Fruit fly (Drosophila melanogaster) whole organism, embryonic: ENCODE data around the gene veli.

Experiments
- Antp ChIP-seq: fragments of 200-800 bp; sonication (Bioruptor generic); optimal IDR thresholded peaks from 3 replicates; lab custom pipeline; 2016; ENCODE audit warnings: missing biosample characterization, missing genetic modification characterization
- BEAF-32 ChIP-seq: fragments of 200-800 bp; sonication (Bioruptor generic); optimal IDR thresholded peaks from 3 replicates; lab custom pipeline; 2017; ENCODE audit warnings: missing biosample characterization, missing genetic modification characterization, mild to moderate bottlenecking, moderate library complexity, missing genetic modification reagents
- CG10565 ChIP-seq: fragments of 200-800 bp; sonication (Bioruptor generic); optimal IDR thresholded peaks from 3 replicates; lab custom pipeline; 2016; ENCODE audit warnings: missing biosample characterization, mild to moderate bottlenecking, missing genetic modification characterization
- CG11696 ChIP-seq: fragments of 200-800 bp; sonication (Bioruptor generic); IDR thresholded peaks from 2 replicates; pipeline ENCODE4 v1.3.6; 2022; ENCODE audit warnings: missing biosample characterization, missing genetic modification characterization
- CG12942 ChIP-seq: fragments of 200-800 bp; sonication (Bioruptor generic); optimal IDR thresholded peaks from 3 replicates; lab custom pipeline; 2016; ENCODE audit warnings: missing biosample characterization, missing genetic modification characterization
- CG14441 ChIP-seq: fragments of 200-800 bp; sonication (Bioruptor generic); IDR thresholded peaks from 2 replicates; pipeline ENCODE4 v1.3.6; 2022; ENCODE audit warnings: missing biosample characterization, missing genetic modification characterization
- CG15514 ChIP-seq: fragments of 200-800 bp; sonication (Bioruptor generic); optimal IDR thresholded peaks from 3 replicates; lab custom pipeline; 2017; ENCODE audit warnings: missing biosample characterization, missing genetic modification characterization, mild to moderate bottlenecking, moderate library complexity, missing genetic modification reagents
- CG16863 ChIP-seq: fragments of 200-800 bp; sonication (Bioruptor generic); optimal IDR thresholded peaks from 3 replicates; lab custom pipeline; 2016; ENCODE audit warnings: missing biosample characterization, missing genetic modification characterization
- CG17829 ChIP-seq: fragments of 200-800 bp; optimal IDR thresholded peaks from 2 replicates; lab custom pipeline; 2019; ENCODE audit warnings: missing biosample characterization, mild to moderate bottlenecking, missing genetic modification characterization, moderate library complexity
- CG2116 ChIP-seq: fragments of 200-800 bp; sonication (Bioruptor generic); optimal IDR thresholded peaks from 3 replicates; lab custom pipeline; 2018; ENCODE audit warnings: missing biosample characterization, mild to moderate bottlenecking, missing genetic modification characterization
- CG33557 ChIP-seq: fragments of 200-800 bp; sonication (Bioruptor generic); optimal IDR thresholded peaks from 2 replicates; lab custom pipeline; 2019; ENCODE audit warnings: missing biosample characterization, mild to moderate bottlenecking, missing genetic modification characterization, moderate library complexity
- CG4854 ChIP-seq: fragments of 200-800 bp; sonication (Bioruptor generic); optimal IDR thresholded peaks from 2 replicates; lab custom pipeline; 2016; ENCODE audit warnings: missing biosample characterization, missing genetic modification characterization, inconsistent platforms
- CG7357 ChIP-seq: fragments of 200-800 bp; sonication (Bioruptor generic); IDR thresholded peaks from 3 replicates; pipeline ENCODE4 v1.3.6; 2022; ENCODE audit warnings: missing biosample characterization, missing genetic modification characterization
- CG8478 ChIP-seq: fragments of >200 bp; optimal IDR thresholded peaks from 2 replicates; lab custom pipeline; 2018
- CG9932 ChIP-seq: fragments of 200-800 bp; sonication (Bioruptor generic); IDR thresholded peaks from 2 replicates; pipeline ENCODE4 v1.3.6; 2022; ENCODE audit warnings: missing biosample characterization, missing genetic modification characterization
- Dll ChIP-seq: fragments of 200-800 bp; sonication (Bioruptor generic); IDR thresholded peaks from 4 replicates; pipeline ENCODE4 v1.3.6; 2022; ENCODE audit warnings: missing biosample characterization, missing genetic modification characterization; ENCODE audit not compliant: partially characterized antibody
- E2f2 ChIP-seq: fragments of 200-800 bp; sonication (Bioruptor generic); IDR thresholded peaks from 2 replicates; pipeline ENCODE4 v1.3.6; 2022; ENCODE audit warnings: missing biosample characterization, missing genetic modification characterization
- ERR ChIP-seq: fragments of 200-800 bp; sonication (Bioruptor generic); optimal IDR thresholded peaks from 2 replicates; lab custom pipeline; 2016; ENCODE audit warnings: missing biosample characterization, missing genetic modification characterization
- Fer1 ChIP-seq: fragments of 200-800 bp; sonication (Bioruptor generic); optimal IDR thresholded peaks from 2 replicates; lab custom pipeline; 2017; ENCODE audit warnings: missing biosample characterization, mild to moderate bottlenecking, missing genetic modification characterization
- H15 ChIP-seq: fragments of 200-800 bp; sonication (Bioruptor generic); IDR thresholded peaks from 3 replicates; pipeline ENCODE4 v1.3.6; 2022; ENCODE audit warnings: missing biosample characterization, missing genetic modification characterization
- H2.0 ChIP-seq: fragments of 200-800 bp; sonication (Bioruptor generic); IDR thresholded peaks from 2 replicates; pipeline ENCODE4 v1.3.6; 2022; ENCODE audit warnings: missing biosample characterization, missing genetic modification characterization
- Lim3 ChIP-seq: fragments of 200-800 bp; sonication (Bioruptor generic); IDR thresholded peaks from 2 replicates; pipeline ENCODE4 v1.3.6; 2022; ENCODE audit warnings: missing biosample characterization, missing genetic modification characterization
- Med ChIP-seq: fragments of 200-800 bp; sonication (Bioruptor generic); peaks from one replicate; lab custom pipeline; 2016; ENCODE audit warnings: missing biosample characterization, missing genetic modification characterization, mild to moderate bottlenecking, inconsistent platforms, moderate library complexity
- Myb ChIP-seq: fragments of 200-800 bp; sonication (Bioruptor generic); optimal IDR thresholded peaks from 2 replicates; lab custom pipeline; 2016; ENCODE audit warnings: missing biosample characterization, missing genetic modification characterization
- NFAT ChIP-seq: fragments of 200-800 bp; sonication (Bioruptor generic); IDR thresholded peaks from 2 replicates; pipeline ENCODE4 v1.3.6; 2022; ENCODE audit warnings: missing biosample characterization, missing genetic modification characterization
- Opbp ChIP-seq: fragments of 200-800 bp; sonication (Bioruptor generic); IDR thresholded peaks from 3 replicates; pipeline ENCODE4 v1.3.6; 2022; ENCODE audit warnings: missing biosample characterization, missing genetic modification characterization; ENCODE audit not compliant: partially characterized antibody
- Pdp1 ChIP-seq, 2 experiments: fragments of 200-800 bp; sonication (Bioruptor generic); optimal IDR thresholded peaks; 3 replicates each; lab custom pipeline; 2016; ENCODE audit warnings: missing biosample characterization in 2 of 2, missing genetic modification characterization in 2 of 2, mild to moderate bottlenecking in 1 of 2, moderate library complexity in 1 of 2
- Six4 ChIP-seq: fragments of 200-800 bp; sonication (Bioruptor generic); optimal IDR thresholded peaks from 2 replicates; lab custom pipeline; 2016; ENCODE audit warnings: missing biosample characterization, missing genetic modification characterization
- Tbp ChIP-seq: fragments of >200 bp; optimal IDR thresholded peaks from 2 replicates; lab custom pipeline; 2018; ENCODE audit warnings: missing biosample characterization, missing genetic modification characterization
- ac ChIP-seq: fragments of 200-800 bp; sonication (Bioruptor generic); optimal IDR thresholded peaks from 3 replicates; lab custom pipeline; 2017; ENCODE audit warnings: missing biosample characterization, mild to moderate bottlenecking, missing genetic modification characterization
- bbx ChIP-seq: fragments of 200-800 bp; sonication (Bioruptor generic); IDR thresholded peaks from 2 replicates; pipeline ENCODE4 v1.3.6; 2022; ENCODE audit warnings: missing biosample characterization, missing genetic modification characterization; ENCODE audit not compliant: partially characterized antibody
- cato ChIP-seq: fragments of 200-800 bp; sonication (Bioruptor generic); optimal IDR thresholded peaks from 2 replicates; lab custom pipeline; 2016; ENCODE audit warnings: missing biosample characterization, missing genetic modification characterization, borderline replicate concordance
- corto ChIP-seq: fragments of 200-800 bp; sonication (Bioruptor generic); optimal IDR thresholded peaks from 2 replicates; lab custom pipeline; 2016; ENCODE audit warnings: missing biosample characterization, mild to moderate bottlenecking, missing genetic modification characterization, moderate library complexity
- crp ChIP-seq, 2 experiments: fragments of 200-800 bp; sonication (Bioruptor generic); optimal IDR thresholded peaks; 2 replicates in 1 of 2; 3 replicates in 1 of 2; lab custom pipeline; 2017; ENCODE audit warnings: missing biosample characterization in 2 of 2, missing genetic modification characterization in 2 of 2, mild to moderate bottlenecking in 1 of 2, moderate library complexity in 1 of 2
- cwo ChIP-seq: fragments of 200-800 bp; sonication (Bioruptor generic); optimal IDR thresholded peaks from 3 replicates; lab custom pipeline; 2017; ENCODE audit warnings: missing biosample characterization, missing genetic modification characterization, mild to moderate bottlenecking, moderate library complexity, missing genetic modification reagents
- disco-r ChIP-seq: fragments of 200-800 bp; sonication (Bioruptor generic); optimal IDR thresholded peaks from 2 replicates; lab custom pipeline; 2016; ENCODE audit warnings: missing biosample characterization, missing genetic modification characterization
- dm ChIP-seq: fragments of 200-800 bp; sonication (Bioruptor generic); optimal IDR thresholded peaks from 3 replicates; lab custom pipeline; 2016; ENCODE audit warnings: missing biosample characterization, missing genetic modification characterization
- esg ChIP-seq: fragments of 200-800 bp; sonication (Bioruptor generic); conservative IDR thresholded peaks from 2 replicates; pipeline ENCODE4 v1.3.6; 2022; ENCODE audit warnings: missing biosample characterization, missing genetic modification characterization
- ewg ChIP-seq: fragments of 200-800 bp; sonication (Bioruptor generic); optimal IDR thresholded peaks from 3 replicates; lab custom pipeline; 2017; ENCODE audit warnings: mild to moderate bottlenecking, missing biosample characterization, missing genetic modification reagents, missing genetic modification characterization
- exex ChIP-seq: fragments of 200-800 bp; sonication (Bioruptor generic); optimal IDR thresholded peaks from 4 replicates; lab custom pipeline; 2018; ENCODE audit warnings: missing biosample characterization, mild to moderate bottlenecking, missing genetic modification characterization, moderate library complexity
- gcm ChIP-seq: fragments of 200-800 bp; sonication (Bioruptor generic); optimal IDR thresholded peaks from 2 replicates; lab custom pipeline; 2019; ENCODE audit warnings: missing biosample characterization, mild to moderate bottlenecking, missing genetic modification characterization, moderate library complexity
- gt ChIP-seq: fragments of 200-800 bp; sonication (Bioruptor generic); IDR thresholded peaks from 2 replicates; pipeline ENCODE4 v1.3.6; 2022; ENCODE audit warnings: missing biosample characterization, missing genetic modification characterization
- hbn ChIP-seq: fragments of 200-800 bp; sonication (Bioruptor generic); IDR thresholded peaks from 2 replicates; pipeline ENCODE4 v1.3.6; 2022; ENCODE audit warnings: missing biosample characterization, missing genetic modification characterization; ENCODE audit not compliant: partially characterized antibody
- lbe ChIP-seq: fragments of 200-800 bp; sonication (Bioruptor generic); optimal IDR thresholded peaks from 2 replicates; lab custom pipeline; 2016; ENCODE audit warnings: missing biosample characterization, mild to moderate bottlenecking, missing genetic modification characterization
- lilli ChIP-seq: fragments of 200-800 bp; sonication (Bioruptor generic); optimal IDR thresholded peaks from 3 replicates; lab custom pipeline; 2016; ENCODE audit warnings: missing biosample characterization, missing genetic modification characterization
- luna ChIP-seq: fragments of 200-800 bp; sonication (Bioruptor generic); optimal IDR thresholded peaks from 2 replicates; lab custom pipeline; 2016; ENCODE audit warnings: missing biosample characterization, missing genetic modification characterization
- mam ChIP-seq: fragments of 200-800 bp; sonication (Bioruptor generic); optimal IDR thresholded peaks from 3 replicates; lab custom pipeline; 2016; ENCODE audit warnings: missing biosample characterization, missing genetic modification characterization
- nom ChIP-seq: fragments of 200-800 bp; sonication (Bioruptor generic); optimal IDR thresholded peaks from 2 replicates; lab custom pipeline; 2017; ENCODE audit warnings: missing biosample characterization, missing genetic modification characterization, mild to moderate bottlenecking, moderate library complexity, missing genetic modification reagents
- otp ChIP-seq: fragments of 200-800 bp; sonication (Bioruptor generic); IDR thresholded peaks from 3 replicates; pipeline ENCODE4, ENCODE4 v1.3.6; 2022; ENCODE audit warnings: missing biosample characterization, missing genetic modification characterization
- pnt ChIP-seq: fragments of 200-800 bp; sonication (Bioruptor generic); optimal IDR thresholded peaks from 3 replicates; lab custom pipeline; 2016; ENCODE audit warnings: missing biosample characterization, missing genetic modification characterization
- sens ChIP-seq: fragments of 200-800 bp; sonication (Bioruptor generic); peaks from one replicate; lab custom pipeline; 2016; ENCODE audit warnings: missing biosample characterization, missing genetic modification characterization
- zen ChIP-seq: fragments of 200-800 bp; sonication (Bioruptor generic); optimal IDR thresholded peaks from 3 replicates; lab custom pipeline; 2018; ENCODE audit warnings: missing biosample characterization, mild to moderate bottlenecking, missing genetic modification characterization, moderate library complexity

veli gene

DNA sequence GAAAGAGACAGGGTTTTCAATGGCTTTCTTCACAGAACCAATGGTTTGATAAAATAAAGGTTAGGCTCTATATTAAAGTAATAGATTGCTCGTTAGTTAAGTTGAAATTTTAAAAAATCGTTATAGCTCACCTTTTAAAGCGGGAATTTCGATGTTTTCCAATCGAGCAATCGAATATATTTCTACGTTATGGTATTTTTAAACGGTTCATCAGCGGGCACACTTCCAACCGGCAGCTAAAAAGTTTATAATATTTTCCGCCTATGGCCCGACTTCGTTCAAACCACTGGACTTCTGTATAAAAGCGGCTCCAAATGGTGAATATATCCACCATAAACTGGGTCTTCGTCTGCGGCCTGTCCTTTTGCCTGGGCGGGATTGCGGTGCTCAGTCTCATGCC is 42.3 kb downstream of the veli start, which contains the start of gene beta4GalT7 (continued):
- no peak for TF ChIP-seq ERR (GFP tag; lab: Kevin White, UChicago)
- no peak for TF ChIP-seq CG9932 (GFP tag; lab: Robert Waterston, UW)
- no peak for TF ChIP-seq lbe (GFP tag; lab: Kevin White, UChicago)
- no peak for TF ChIP-seq nom (GFP tag; lab: Kevin White, UChicago)
- no peak for TF ChIP-seq cato
- TF ChIP-seq esg: no peak
- TF ChIP-seq Tbp (GFP tag; lab: Kevin White, UChicago): no peak
- no peak for TF ChIP-seq Dll (GFP tag; lab: Robert Waterston, UW)
- no peak for TF ChIP-seq CG12942 (GFP tag; lab: Kevin White, UChicago)
- TF ChIP-seq Fer1 (GFP tag; lab: Kevin White, UChicago): no peak
- no peak for TF ChIP-seq CG16863 (GFP tag; lab: Kevin White, UChicago)
- no peak for TF ChIP-seq CG17829 (tag; lab: Kevin White, UChicago)
- no peak for TF ChIP-seq hbn (GFP tag; lab: Robert Waterston, UW)
- TF ChIP-seq Antp: no peak
- TF ChIP-seq CG10565: no peak
- TF ChIP-seq corto (GFP tag; lab: Kevin White, UChicago): no peak
- TF ChIP-seq Six4: no peak
- TF ChIP-seq zen (tag; lab: Kevin White, UChicago): no peak
- no peak for TF ChIP-seq gt
- no peak for TF ChIP-seq H2.0 (GFP tag; lab: Robert Waterston, UW)
- no peak for TF ChIP-seq ac (GFP tag; lab: Kevin White, UChicago)
- TF ChIP-seq H15 (GFP tag; lab: Robert Waterston, UW): no peak
- TF ChIP-seq otp (GFP tag; lab: Robert Waterston, UW): no peak
- TF ChIP-seq NFAT (GFP tag; lab: Robert Waterston, UW): no peak
- TF ChIP-seq CG33557: no peak
- peak; percentile 48 for TF ChIP-seq CG15514 (GFP tag; lab: Kevin White, UChicago)
- no peak for TF ChIP-seq CG8478 (lab: Kevin White, UChicago)
- no peak for TF ChIP-seq cwo
- TF ChIP-seq CG7357: no peak
- no peak for TF ChIP-seq mam (GFP tag; lab: Kevin White, UChicago)
- TF ChIP-seq luna: no peak
- no peak for TF ChIP-seq sens (GFP tag; lab: Kevin White, UChicago)
- peak; percentile 57 for TF ChIP-seq CG2116 (GFP tag; lab: Kevin White, UChicago)
- TF ChIP-seq gcm (GFP tag; lab: Kevin White, UChicago): no peak
- no peak for TF ChIP-seq Pdp1 (GFP tag; optimal IDR thresholded peaks at IDR 0.05; lab: Kevin White, UChicago)
- TF ChIP-seq pnt (GFP tag; lab: Kevin White, UChicago): no peak
- TF ChIP-seq Lim3 (GFP tag; lab: Robert Waterston, UW): no peak
- no peak for TF ChIP-seq crp (GFP tag; optimal IDR thresholded peaks at IDR 0.05; lab: Kevin White, UChicago)
- TF ChIP-seq disco-r: no peak
- peak; percentile 36 for TF ChIP-seq Med (GFP tag; lab: Kevin White, UChicago)
- TF ChIP-seq lilli (GFP tag; lab: Kevin White, UChicago): no peak
- TF ChIP-seq dm: no peak
- TF ChIP-seq ewg (GFP tag; lab: Kevin White, UChicago): no peak
- no peak for TF ChIP-seq exex (tag; lab: Kevin White, UChicago)
- peak; percentile 96 for TF ChIP-seq Myb (GFP tag; lab: Kevin White, UChicago)
- no peak for TF ChIP-seq CG14441 (GFP tag; lab: Robert Waterston, UW)
- no peak for TF ChIP-seq Opbp (GFP tag; lab: Robert Waterston, UW)
- no peak for TF ChIP-seq CG11696
- peak; percentile 26 for TF ChIP-seq BEAF-32 (GFP tag; lab: Kevin White, UChicago)
- no peak for TF ChIP-seq bbx (GFP tag; lab: Robert Waterston, UW)
- TF ChIP-seq CG4854: no peak
- peak; percentile 87 for TF ChIP-seq E2f2 (GFP tag; lab: Robert Waterston, UW)
